Fruit fly (Drosophila melanogaster): ENCODE measurements around the gene Lgr4.

Lgr4 gene

DNA sequence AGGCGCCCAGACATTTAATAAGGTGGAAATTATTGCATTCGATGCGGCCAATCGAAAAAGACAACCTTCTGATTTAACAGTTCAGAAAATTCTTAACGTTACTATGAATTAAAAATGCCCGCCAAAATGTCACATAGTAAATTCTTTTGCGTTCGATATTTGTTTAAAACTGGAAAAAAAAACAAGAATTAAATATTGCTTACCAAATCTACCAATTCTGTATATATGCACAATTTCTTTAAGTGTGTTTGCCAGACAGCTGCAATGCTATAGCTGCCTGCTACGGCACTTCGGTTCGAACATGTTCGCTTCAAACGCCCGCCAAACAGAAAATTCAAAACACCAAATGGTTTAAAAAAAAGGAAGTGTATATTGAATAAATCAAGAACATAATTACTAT, 25.1 kb upstream of the Lgr4 start (continued):
- TF ChIP-seq CG15479 (GFP tag; optimal IDR thresholded peaks at IDR 0.05) = no peak
- TF ChIP-seq CG12391 (tag; optimal IDR thresholded peaks at IDR 0.05) = peak; percentile 66
- peak; percentile 50 for TF ChIP-seq Oli (tag; optimal IDR thresholded peaks at IDR 0.05)
- peak; percentile 70 for TF ChIP-seq lab (GFP tag; optimal IDR thresholded peaks at IDR 0.05)
- no peak for TF ChIP-seq br (optimal IDR thresholded peaks at IDR 0.05)
- no peak for TF ChIP-seq Usf (GFP tag; optimal IDR thresholded peaks at IDR 0.05)
- peak; percentile 64 for TF ChIP-seq fd96Cb (tag; optimal IDR thresholded peaks at IDR 0.05)
- peak; percentile 37 for TF ChIP-seq CG33213 (GFP tag; optimal IDR thresholded peaks at IDR 0.05)
- TF ChIP-seq sim (GFP tag; IDR thresholded peaks at IDR 0.05) = peak; percentile 57; the same call in 1 of the 2 replicates
- peak; percentile 64; the same call in 1 of the 2 replicates for TF ChIP-seq Ada2b (GFP tag; IDR thresholded peaks at IDR 0.05)
- TF ChIP-seq jing (GFP tag; optimal IDR thresholded peaks at IDR 0.05) = no peak
- no peak for TF ChIP-seq jigr1 (GFP tag; IDR thresholded peaks at IDR 0.05)
- TF ChIP-seq CG3163 (GFP tag; optimal IDR thresholded peaks at IDR 0.05) = peak; percentile 31
- TF ChIP-seq CG32767 (GFP tag; IDR thresholded peaks at IDR 0.05) = peak; percentile 51
- peak; percentile 69 for TF ChIP-seq CG9932 (GFP tag; IDR thresholded peaks at IDR 0.05)
- peak; percentile 69 for TF ChIP-seq CG11504 (tag; optimal IDR thresholded peaks at IDR 0.05)
- peak; percentile 66 for TF ChIP-seq dmrt99B (tag; optimal IDR thresholded peaks at IDR 0.05)
- TF ChIP-seq her (GFP tag; optimal IDR thresholded peaks at IDR 0.05) = peak; percentile 43
- TF ChIP-seq mirr (GFP tag; optimal IDR thresholded peaks at IDR 0.05) = no peak
- TF ChIP-seq Doc2 (GFP tag; IDR thresholded peaks at IDR 0.05) = no peak
- peak; percentile 14 for TF ChIP-seq org-1 (GFP tag; optimal IDR thresholded peaks at IDR 0.05)
- peak; percentile 29; the same call in 1 of the 3 replicates for TF ChIP-seq CG14050 (GFP tag; IDR thresholded peaks at IDR 0.05)
- peak; percentile 47; the same call in 1 of the 3 replicates for TF ChIP-seq B-H1 (GFP tag; IDR thresholded peaks at IDR 0.05)
- peak; percentile 17 for TF ChIP-seq btn (GFP tag; optimal IDR thresholded peaks at IDR 0.05)
- TF ChIP-seq Elba2 (GFP tag; optimal IDR thresholded peaks at IDR 0.05) = no peak
- peak; percentile 33 for TF ChIP-seq CG11398 (GFP tag; optimal IDR thresholded peaks at IDR 0.05)
- TF ChIP-seq caup (GFP tag; optimal IDR thresholded peaks at IDR 0.05; ENCODE audit: severe bottlenecking) = peak; percentile 38
- TF ChIP-seq tin (GFP tag; optimal IDR thresholded peaks at IDR 0.05) = peak; percentile 68
- TF ChIP-seq tio (GFP tag; optimal IDR thresholded peaks at IDR 0.05) = peak; percentile 55
- no peak for TF ChIP-seq CG34376 (GFP tag; optimal IDR thresholded peaks at IDR 0.05)
- TF ChIP-seq crc (GFP tag; optimal IDR thresholded peaks at IDR 0.05) = peak; percentile 43
- TF ChIP-seq unc-4 (GFP tag; IDR thresholded peaks at IDR 0.05; ENCODE audit: partially characterized antibody) = no peak
- TF ChIP-seq Fer3 (tag; optimal IDR thresholded peaks at IDR 0.05) = peak; percentile 57
- peak; percentile 9 for TF ChIP-seq fd3F (GFP tag; optimal IDR thresholded peaks at IDR 0.05)
- peak; percentile 49 for TF ChIP-seq Max (GFP tag; optimal IDR thresholded peaks at IDR 0.05)
- TF ChIP-seq Myb (GFP tag; optimal IDR thresholded peaks at IDR 0.05) = peak; percentile 42
- no peak for TF ChIP-seq Oaz (GFP tag; IDR thresholded peaks at IDR 0.05)
- TF ChIP-seq CG2116 (GFP tag; optimal IDR thresholded peaks at IDR 0.05) = peak; percentile 27
- peak; percentile 74 for TF ChIP-seq sisA (GFP tag; IDR thresholded peaks at IDR 0.05)
- TF ChIP-seq fd64A (GFP tag; optimal IDR thresholded peaks at IDR 0.05) = no peak
- no peak for TF ChIP-seq NK7.1 (GFP tag; optimal IDR thresholded peaks at IDR 0.05)
- TF ChIP-seq CG16863 (GFP tag; optimal IDR thresholded peaks at IDR 0.05) = peak; percentile 59
- TF ChIP-seq CG16815 (GFP tag; optimal IDR thresholded peaks at IDR 0.05) = peak; percentile 13
- peak; percentile 30 for TF ChIP-seq scrt (GFP tag; optimal IDR thresholded peaks at IDR 0.05)
- TF ChIP-seq CG13424 (tag; optimal IDR thresholded peaks at IDR 0.05) = peak; percentile 57
- no peak for TF ChIP-seq Gsc (GFP tag; IDR thresholded peaks at IDR 0.05)
- no peak for TF ChIP-seq emc (GFP tag; optimal IDR thresholded peaks at IDR 0.05)
- TF ChIP-seq ems (GFP tag; optimal IDR thresholded peaks at IDR 0.05) = peak; percentile 43
- TF ChIP-seq Ptx1 (GFP tag; IDR thresholded peaks at IDR 0.05) = peak; percentile 75
- TF ChIP-seq lola (GFP tag; optimal IDR thresholded peaks at IDR 0.05) = peak in 1 of 3 experiments; percentile 2
- no peak for TF ChIP-seq CG15073 (GFP tag; optimal IDR thresholded peaks at IDR 0.05)

All from whole organism, embryonic.